Fruit fly (Drosophila melanogaster): ENCODE data around the gene rod.

Gene rod

dm6 chr3R:31616001-31616400, 35.2 kb downstream of the rod start, which contains the start of the genes Mnat9 and CG1792 (continued):
- peak; percentile 78 for TF ChIP-seq Sry-δ (GFP tag; optimal IDR thresholded peaks at IDR 0.05)
- TF ChIP-seq Taf1 (GFP tag; IDR thresholded peaks at IDR 0.05) = peak; percentile 98
- TF ChIP-seq Sin3A (optimal IDR thresholded peaks at IDR 0.05) = no peak
- TF ChIP-seq MESR4 (GFP tag; optimal IDR thresholded peaks at IDR 0.05) = peak; percentile 91
- peak; percentile 99 for TF ChIP-seq CG1792 (GFP tag; optimal IDR thresholded peaks at IDR 0.05)
- peak; percentile 94 for TF ChIP-seq sima (GFP tag; optimal IDR thresholded peaks at IDR 0.05)
- TF ChIP-seq Antp (GFP tag; optimal IDR thresholded peaks at IDR 0.05) = peak; percentile 98
- TF ChIP-seq CG13775 (GFP tag; optimal IDR thresholded peaks at IDR 0.05) = peak; percentile 99
- peak; percentile 80 for TF ChIP-seq ftz-f1 (GFP tag; optimal IDR thresholded peaks at IDR 0.05)
- TF ChIP-seq Chrac-16 (GFP tag; optimal IDR thresholded peaks at IDR 0.05) = peak; percentile 99
- TF ChIP-seq ATbp (GFP tag; optimal IDR thresholded peaks at IDR 0.05) = peak; percentile 97
- TF ChIP-seq CG3726 (GFP tag; IDR thresholded peaks at IDR 0.05) = peak; percentile 99
- peak; percentile 99 for TF ChIP-seq Bteb2 (GFP tag; optimal IDR thresholded peaks at IDR 0.05)
- no peak for TF ChIP-seq Hr39 (optimal IDR thresholded peaks at IDR 0.05)
- TF ChIP-seq HLHmδ (GFP tag; optimal IDR thresholded peaks at IDR 0.05) = no peak
- TF ChIP-seq dan (GFP tag; IDR thresholded peaks at IDR 0.05) = peak; percentile 92
- TF ChIP-seq zfh2 (GFP tag; optimal IDR thresholded peaks at IDR 0.05) = peak; percentile 99
- TF ChIP-seq Dip2 (GFP tag; IDR thresholded peaks at IDR 0.05) = peak; percentile 65
- peak; percentile 99 for TF ChIP-seq gce (GFP tag; IDR thresholded peaks at IDR 0.05)
- TF ChIP-seq CG9932 (GFP tag; IDR thresholded peaks at IDR 0.05) = peak; percentile 99
- no peak for TF ChIP-seq Bgb (GFP tag; IDR thresholded peaks at IDR 0.05; ENCODE audit: partially characterized antibody)
- TF ChIP-seq CG32532 (GFP tag; IDR thresholded peaks at IDR 0.05) = peak; percentile 100
- TF ChIP-seq CG3838 (GFP tag; optimal IDR thresholded peaks at IDR 0.05) = peak; percentile 97
- peak; percentile 96 for TF ChIP-seq CG10462 (GFP tag; optimal IDR thresholded peaks at IDR 0.05)
- no peak for TF ChIP-seq cad (GFP tag; optimal IDR thresholded peaks at IDR 0.05)
- TF ChIP-seq CG8388 (GFP tag; optimal IDR thresholded peaks at IDR 0.05) = peak; percentile 96
- TF ChIP-seq eve (GFP tag; optimal IDR thresholded peaks at IDR 0.05) = no peak
- TF ChIP-seq tup (GFP tag; optimal IDR thresholded peaks at IDR 0.05) = peak; percentile 99
- peak; percentile 98 for TF ChIP-seq CG9727 (GFP tag; optimal IDR thresholded peaks at IDR 0.05)
- no peak for TF ChIP-seq Dfd (GFP tag; optimal IDR thresholded peaks at IDR 0.05)
- peak; percentile 98 for TF ChIP-seq CG5953 (GFP tag; IDR thresholded peaks at IDR 0.05)
- TF ChIP-seq CG11456 (GFP tag; IDR thresholded peaks at IDR 0.05) = peak; percentile 100
- peak; percentile 99 for TF ChIP-seq CG12391 (tag; optimal IDR thresholded peaks at IDR 0.05)
- peak; percentile 97 for TF ChIP-seq CG12219 (GFP tag; optimal IDR thresholded peaks at IDR 0.05)
- peak; percentile 98 for TF ChIP-seq CG18764 (GFP tag; optimal IDR thresholded peaks at IDR 0.05)
- TF ChIP-seq CG15514 (GFP tag; optimal IDR thresholded peaks at IDR 0.05) = peak; percentile 95
- no peak for TF ChIP-seq CG6791 (GFP tag; IDR thresholded peaks at IDR 0.05; ENCODE audit: partially characterized antibody)
- TF ChIP-seq TFAM (GFP tag; optimal IDR thresholded peaks at IDR 0.05) = peak; percentile 92
- TF ChIP-seq CG13296 (GFP tag; optimal IDR thresholded peaks at IDR 0.05) = peak; percentile 96
- peak; percentile 99 for TF ChIP-seq dpn (GFP tag; optimal IDR thresholded peaks at IDR 0.05)
- peak; percentile 98 for TF ChIP-seq unpg (GFP tag; optimal IDR thresholded peaks at IDR 0.05)
- peak; percentile 98 for TF ChIP-seq CG7372 (GFP tag; IDR thresholded peaks at IDR 0.05)
- TF ChIP-seq CG11085 (GFP tag; IDR thresholded peaks at IDR 0.05) = peak; percentile 99
- peak; percentile 97 for TF ChIP-seq ewg (GFP tag; optimal IDR thresholded peaks at IDR 0.05)
- peak; percentile 80 for TF ChIP-seq z (GFP tag; IDR thresholded peaks at IDR 0.05)
- peak; percentile 8 for TF ChIP-seq cg (GFP tag; optimal IDR thresholded peaks at IDR 0.05)
- peak; percentile 78 for TF ChIP-seq ac (GFP tag; optimal IDR thresholded peaks at IDR 0.05)
- TF ChIP-seq CG11695 (GFP tag; IDR thresholded peaks at IDR 0.05) = peak; percentile 98
- peak; percentile 97 for TF ChIP-seq CG13123 (GFP tag; optimal IDR thresholded peaks at IDR 0.05)
- peak; percentile 98 for TF ChIP-seq Pdp1 (GFP tag; optimal IDR thresholded peaks at IDR 0.05)
- peak; percentile 99 for TF ChIP-seq CG6272 (GFP tag; IDR thresholded peaks at IDR 0.05)
- peak; percentile 99 for TF ChIP-seq dysf (GFP tag; IDR thresholded peaks at IDR 0.05)

Measured in whole organism, embryonic.